Fruit fly (Drosophila melanogaster): ENCODE data around the gene Tim17a2.

DNA sequence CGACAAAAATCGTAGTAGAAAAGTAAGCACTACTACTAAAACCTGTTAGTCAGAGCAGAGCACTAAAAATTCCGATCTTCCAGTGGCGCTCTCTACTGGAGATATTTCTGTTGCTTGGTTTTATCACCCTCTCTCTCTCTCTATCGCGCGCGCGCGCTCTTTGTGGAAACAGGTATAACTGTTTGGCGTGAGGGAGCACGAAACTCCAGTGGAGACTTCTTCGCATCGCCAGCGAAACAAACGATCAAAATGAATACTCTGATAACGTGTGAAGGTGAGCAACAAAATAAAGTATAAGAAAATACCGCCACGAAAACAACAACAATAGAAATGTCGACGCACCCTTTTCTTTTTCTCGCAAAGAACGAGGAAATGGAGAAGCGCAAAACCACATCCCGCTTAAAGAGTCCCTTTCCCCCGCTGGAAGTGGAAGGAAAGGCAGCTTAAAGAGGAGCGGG, 46.2 kb downstream of the Tim17a2 start:
- no peak for TF ChIP-seq CG8478 (optimal IDR thresholded peaks at IDR 0.05)
- TF ChIP-seq CTCF (optimal IDR thresholded peaks at IDR 0.05), result peak; percentile 82 to 85

All from S2 (cell line).